Fruit fly (Drosophila melanogaster) whole organism: ENCODE measurements around the gene CG7943.
A peak's percentile ranks its signal among the peaks of the same experiment; 100 is the strongest.

ENCODE experiments used
- CG8478 ChIP-seq: fragments of >200 bp; optimal IDR thresholded peaks from 2 replicates; lab custom pipeline; 2018; ENCODE audit warnings: inconsistent platforms
- Dll ChIP-seq: fragments of >200 bp; optimal IDR thresholded peaks from 2 replicates; lab custom pipeline; 2017
- EcR ChIP-seq, 2 experiments: fragments of >200 bp; optimal IDR thresholded peaks; 2 replicates each; lab custom pipeline; 2017; ENCODE audit warnings: missing biosample characterization in 2 of 2, missing genetic modification characterization in 2 of 2, missing genetic modification reagents in 2 of 2
- pan ChIP-seq: fragments of >200 bp; optimal IDR thresholded peaks from 2 replicates; lab custom pipeline; 2017
- psq ChIP-seq: fragments of >200 bp; optimal IDR thresholded peaks from 2 replicates; lab custom pipeline; 2017
- usp ChIP-seq: fragments of >200 bp; optimal IDR thresholded peaks from 2 replicates; lab custom pipeline; 2017; ENCODE audit warnings: missing biosample characterization, missing genetic modification characterization, mixed read lengths

The CG7943 gene

dm6 chr3R:30061980-30062379 lies 15.7 kb downstream of the CG7943 start:
- TF ChIP-seq psq (lab: Kevin White, UChicago), result no peak

dm6 chr3R:30062543-30062942 lies 16.3 kb downstream of the CG7943 start:
- no peak for TF ChIP-seq EcR (GFP tag; optimal IDR thresholded peaks at IDR 0.05; lab: Kevin White, UChicago)
- TF ChIP-seq CG8478 (lab: Kevin White, UChicago), result no peak
- no peak for TF ChIP-seq Dll (lab: Kevin White, UChicago)
- TF ChIP-seq psq (lab: Kevin White, UChicago), result no peak
- no peak for TF ChIP-seq usp (GFP tag; lab: Kevin White, UChicago)
- no peak for TF ChIP-seq pan (lab: Kevin White, UChicago)

- no peak for TF ChIP-seq EcR (GFP tag; optimal IDR thresholded peaks at IDR 0.05; lab: Kevin White, UChicago)
- no peak for TF ChIP-seq CG8478 (lab: Kevin White, UChicago)
- no peak for TF ChIP-seq pan (lab: Kevin White, UChicago)
- no peak for TF ChIP-seq usp (GFP tag; lab: Kevin White, UChicago)
- no peak for TF ChIP-seq psq (lab: Kevin White, UChicago)
- TF ChIP-seq Dll (lab: Kevin White, UChicago), result no peak
Measured at dm6 chr3R:30063704-30064103, 17.4 kb downstream of the CG7943 start.

- TF ChIP-seq usp (GFP tag; lab: Kevin White, UChicago) (no peak), psq (lab: Kevin White, UChicago) (no peak), pan (lab: Kevin White, UChicago) (no peak), EcR (GFP tag; optimal IDR thresholded peaks at IDR 0.05; lab: Kevin White, UChicago) (peak in 1 of 2 experiments; percentile 73), CG8478 (lab: Kevin White, UChicago) (no peak), Dll (lab: Kevin White, UChicago) (no peak)
Measured at dm6 chr3R:30066004-30066403, 19.7 kb downstream of the CG7943 start.

- no peak for TF ChIP-seq Dll (lab: Kevin White, UChicago)
- TF ChIP-seq CG8478 (lab: Kevin White, UChicago), result no peak
- TF ChIP-seq psq (lab: Kevin White, UChicago), result no peak
- no peak for TF ChIP-seq EcR (GFP tag; optimal IDR thresholded peaks at IDR 0.05; lab: Kevin White, UChicago)
- no peak for TF ChIP-seq pan (lab: Kevin White, UChicago)
- TF ChIP-seq usp (GFP tag; lab: Kevin White, UChicago), result no peak
Measured at dm6 chr3R:30070198-30070597, 23.9 kb downstream of the CG7943 start.

- no peak for TF ChIP-seq CG8478 (lab: Kevin White, UChicago)
- TF ChIP-seq usp (GFP tag; lab: Kevin White, UChicago), result no peak
- TF ChIP-seq Dll (lab: Kevin White, UChicago), result no peak
- no peak for TF ChIP-seq EcR (GFP tag; optimal IDR thresholded peaks at IDR 0.05; lab: Kevin White, UChicago)
- TF ChIP-seq pan (lab: Kevin White, UChicago), result no peak
- no peak for TF ChIP-seq psq (lab: Kevin White, UChicago)
Measured at dm6 chr3R:30071827-30072226, 25.6 kb downstream of the CG7943 start.

dm6 chr3R:30076088-30076487 lies 29.8 kb downstream of the CG7943 start:
- peak in 1 of 2 experiments; percentile 21 for TF ChIP-seq EcR (GFP tag; optimal IDR thresholded peaks at IDR 0.05; lab: Kevin White, UChicago)
- no peak for TF ChIP-seq Dll (lab: Kevin White, UChicago)
- no peak for TF ChIP-seq psq (lab: Kevin White, UChicago)
- TF ChIP-seq pan (lab: Kevin White, UChicago), result no peak
- TF ChIP-seq usp (GFP tag; lab: Kevin White, UChicago), result no peak
- no peak for TF ChIP-seq CG8478 (lab: Kevin White, UChicago)

dm6 chr3R:30083215-30083614 lies 36.9 kb downstream of the CG7943 start:
- TF ChIP-seq CG8478 (lab: Kevin White, UChicago) (no peak), psq (lab: Kevin White, UChicago) (no peak), usp (GFP tag; lab: Kevin White, UChicago) (no peak), EcR (GFP tag; optimal IDR thresholded peaks at IDR 0.05; lab: Kevin White, UChicago) (no peak), pan (lab: Kevin White, UChicago) (no peak), Dll (lab: Kevin White, UChicago) (no peak)

- TF ChIP-seq psq (lab: Kevin White, UChicago) (no peak), Dll (lab: Kevin White, UChicago) (no peak), CG8478 (lab: Kevin White, UChicago) (no peak), usp (GFP tag; lab: Kevin White, UChicago) (no peak), EcR (GFP tag; optimal IDR thresholded peaks at IDR 0.05; lab: Kevin White, UChicago) (no peak), pan (lab: Kevin White, UChicago) (no peak)
Measured at dm6 chr3R:30084137-30084536, 37.9 kb downstream of the CG7943 start.

dm6 chr3R:30090261-30091006 lies 44.2 kb downstream of the CG7943 start:
- TF ChIP-seq pan (lab: Kevin White, UChicago) (no peak), EcR (GFP tag; optimal IDR thresholded peaks at IDR 0.05; lab: Kevin White, UChicago) (peak in 1 of 2 experiments; percentile 64)

- TF ChIP-seq Dll (lab: Kevin White, UChicago) (no peak), EcR (GFP tag; optimal IDR thresholded peaks at IDR 0.05; lab: Kevin White, UChicago) (no peak), CG8478 (lab: Kevin White, UChicago) (no peak), psq (lab: Kevin White, UChicago) (no peak), pan (lab: Kevin White, UChicago) (no peak), usp (GFP tag; lab: Kevin White, UChicago) (no peak)
Measured at dm6 chr3R:30091795-30092699, 45.8 kb downstream of the CG7943 start.
